Fruit fly (Drosophila melanogaster) whole organism, wandering third instar larva: Measurements from ENCODE around the gene mRpL32.
A peak's percentile ranks its signal among the peaks of the same experiment; 100 is the strongest.

ENCODE experiments used
- Abd-B ChIP-seq: fragments of >200 bp; optimal IDR thresholded peaks from 2 replicates; lab custom pipeline; 2017; ENCODE audit warnings: missing biosample characterization, missing genetic modification characterization
- CG32264 ChIP-seq: fragments of 200-800 bp; sonication (Bioruptor generic); optimal IDR thresholded peaks from 2 replicates; lab custom pipeline; 2016; ENCODE audit warnings: missing biosample characterization, missing genetic modification characterization
- CG9705 ChIP-seq: fragments of 200-800 bp; sonication (Bioruptor generic); optimal IDR thresholded peaks from 2 replicates; lab custom pipeline; 2018; ENCODE audit warnings: missing biosample characterization, mild to moderate bottlenecking, missing genetic modification characterization
- CrebA ChIP-seq: fragments of 200-800 bp; sonication (Bioruptor generic); optimal IDR thresholded peaks from 2 replicates; lab custom pipeline; 2016; ENCODE audit warnings: missing biosample characterization, mild to moderate bottlenecking, missing genetic modification characterization, borderline replicate concordance
- Dfd ChIP-seq: fragments of >200 bp; optimal IDR thresholded peaks from 2 replicates; lab custom pipeline; 2017; ENCODE audit warnings: missing biosample characterization, missing genetic modification characterization
- Dif ChIP-seq: fragments of 200-275, 200-300 bp; sonication (Bioruptor generic); optimal IDR thresholded peaks from 2 replicates; lab custom pipeline; 2018; ENCODE audit warnings: missing biosample characterization, missing genetic modification characterization; ENCODE audit not compliant: partially characterized antibody
- GATAd ChIP-seq: sonication (Bioruptor generic); optimal IDR thresholded peaks from 2 replicates; lab custom pipeline; 2016; ENCODE audit warnings: missing biosample characterization, missing genetic modification characterization
- HLH106 ChIP-seq: fragments of 200-800 bp; optimal IDR thresholded peaks from 3 replicates; lab custom pipeline; 2019; ENCODE audit warnings: missing biosample characterization, mild to moderate bottlenecking, missing genetic modification characterization, moderate library complexity
- Hnf4 ChIP-seq: fragments of 200-800 bp; sonication (Bioruptor generic); optimal IDR thresholded peaks from 2 replicates; lab custom pipeline; 2016; ENCODE audit warnings: missing biosample characterization, mild to moderate bottlenecking, missing genetic modification characterization
- Hr78 ChIP-seq: fragments of >200 bp; optimal IDR thresholded peaks from 2 replicates; lab custom pipeline; 2017; ENCODE audit warnings: missing biosample characterization, missing genetic modification characterization
- Hr83 ChIP-seq: fragments of 200-300 bp; sonication (Bioruptor generic); optimal IDR thresholded peaks from 2 replicates; lab custom pipeline; 2016; ENCODE audit warnings: missing biosample characterization, mild to moderate bottlenecking, missing genetic modification characterization, moderate library complexity; ENCODE audit not compliant: poor library complexity, severe bottlenecking
- Jra ChIP-seq: sonication (Bioruptor generic); optimal IDR thresholded peaks from 2 replicates; lab custom pipeline; 2016; ENCODE audit warnings: missing biosample characterization, missing genetic modification characterization
- Mio ChIP-seq: sonication (Bioruptor generic); optimal IDR thresholded peaks from 2 replicates; lab custom pipeline; 2016; ENCODE audit warnings: missing biosample characterization, missing genetic modification characterization
- Myc ChIP-seq: fragments of >200 bp; optimal IDR thresholded peaks from 2 replicates; lab custom pipeline; 2017
- N ChIP-seq: fragments of >200 bp; optimal IDR thresholded peaks from 2 replicates; lab custom pipeline; 2018; ENCODE audit warnings: missing biosample characterization, missing external identifiers, missing genetic modification characterization
- Sp1 ChIP-seq: fragments of 200-800 bp; sonication (Bioruptor generic); optimal IDR thresholded peaks from 3 replicates; lab custom pipeline; 2019; ENCODE audit warnings: missing biosample characterization, mild to moderate bottlenecking, missing genetic modification characterization, moderate library complexity
- Vsx2 ChIP-seq: fragments of 200-300, 225-300 bp; sonication (Bioruptor generic); optimal IDR thresholded peaks from 2 replicates; lab custom pipeline; 2018; ENCODE audit warnings: missing biosample characterization, missing genetic modification characterization; ENCODE audit not compliant: partially characterized antibody
- br ChIP-seq: fragments of 200-800 bp; sonication (Bioruptor generic); optimal IDR thresholded peaks from 2 replicates; lab custom pipeline; 2016; ENCODE audit warnings: missing biosample characterization, missing genetic modification characterization
- brk ChIP-seq: fragments of 200-800 bp; sonication (Bioruptor generic); optimal IDR thresholded peaks from 2 replicates; lab custom pipeline; 2016; ENCODE audit warnings: missing biosample characterization, mild to moderate bottlenecking, missing genetic modification characterization
- dmrt93B ChIP-seq: fragments of 200-800 bp; sonication (Bioruptor generic); optimal IDR thresholded peaks from 2 replicates; lab custom pipeline; 2018; ENCODE audit warnings: missing biosample characterization, mild to moderate bottlenecking, missing genetic modification characterization
- dsf ChIP-seq: sonication (Bioruptor generic); optimal IDR thresholded peaks from 2 replicates; lab custom pipeline; 2016; ENCODE audit warnings: missing biosample characterization, missing genetic modification characterization, borderline replicate concordance
- ey ChIP-seq: fragments of 200-800 bp; sonication (Bioruptor generic); optimal IDR thresholded peaks from 2 replicates; lab custom pipeline; 2016; ENCODE audit warnings: missing biosample characterization, missing genetic modification characterization
- foxo ChIP-seq, 2 experiments: fragments of 200-800 bp; sonication (Bioruptor generic); optimal IDR thresholded peaks; 2 replicates in 1 of 2; 3 replicates in 1 of 2; lab custom pipeline; 2016 to 2017; ENCODE audit warnings: missing biosample characterization in 2 of 2, missing genetic modification characterization in 2 of 2
- fru ChIP-seq: fragments of 200-800 bp; sonication (Bioruptor generic); optimal IDR thresholded peaks from 3 replicates; lab custom pipeline; 2016; ENCODE audit warnings: missing biosample characterization, mild to moderate bottlenecking, missing genetic modification characterization
- h ChIP-seq: fragments of 200-800 bp; sonication (Bioruptor generic); optimal IDR thresholded peaks from 3 replicates; lab custom pipeline; 2016; ENCODE audit warnings: missing biosample characterization, mild to moderate bottlenecking, missing genetic modification characterization
- jim ChIP-seq: fragments of 175-275, 200-325 bp; sonication (Bioruptor generic); optimal IDR thresholded peaks from 2 replicates; lab custom pipeline; 2016; ENCODE audit warnings: missing biosample characterization, mild to moderate bottlenecking, missing genetic modification characterization
- lola ChIP-seq: fragments of >200 bp; optimal IDR thresholded peaks from 2 replicates; lab custom pipeline; 2017; ENCODE audit warnings: missing biosample characterization, missing genetic modification characterization
- psq ChIP-seq: fragments of 200-800 bp; sonication (Bioruptor generic); optimal IDR thresholded peaks from 3 replicates; lab custom pipeline; 2017; ENCODE audit warnings: missing biosample characterization, mild to moderate bottlenecking, missing genetic modification characterization, moderate library complexity
- rgr ChIP-seq: fragments of 200-800 bp; sonication (Bioruptor generic); optimal IDR thresholded peaks from 3 replicates; lab custom pipeline; 2016; ENCODE audit warnings: missing biosample characterization, mild to moderate bottlenecking, missing genetic modification characterization
- sage ChIP-seq: fragments of 200-800 bp; sonication (Bioruptor generic); optimal IDR thresholded peaks from 2 replicates; lab custom pipeline; 2016; ENCODE audit warnings: missing biosample characterization, mild to moderate bottlenecking, missing genetic modification characterization
- tai ChIP-seq: sonication (Bioruptor generic); optimal IDR thresholded peaks from 2 replicates; lab custom pipeline; 2016; ENCODE audit warnings: missing biosample characterization, missing genetic modification characterization
- usp ChIP-seq: fragments of >200 bp; optimal IDR thresholded peaks from 2 replicates; lab custom pipeline; 2017; ENCODE audit warnings: missing biosample characterization, missing genetic modification characterization
- woc ChIP-seq: sonication (Bioruptor generic); optimal IDR thresholded peaks from 2 replicates; lab custom pipeline; 2016; ENCODE audit warnings: missing biosample characterization, mild to moderate bottlenecking, missing genetic modification characterization

Gene mRpL32

dm6 chr3R:31231134-31231533 is 21.5 kb upstream of the mRpL32 start:
- TF ChIP-seq ey (no peak), Myc (lab: Kevin White, UChicago) (peak; percentile 63), dmrt93B (GFP tag; lab: Kevin White, UChicago) (no peak), Hnf4 (GFP tag; lab: Kevin White, UChicago) (no peak)

- TF ChIP-seq N (GFP tag; lab: Kevin White, UChicago) = no peak
- no peak for TF ChIP-seq Dfd (GFP tag; lab: Kevin White, UChicago)
- TF ChIP-seq Sp1 (GFP tag; lab: Kevin White, UChicago) = no peak
- TF ChIP-seq Hr83 (GFP tag; lab: Kevin White, UChicago) = no peak
Measured at dm6 chr3R:31232236-31232635, 20.4 kb upstream of the mRpL32 start, which contains the start of gene CG15563. TSS of gene CG15563 (minus strand) at chr3R:31232336.

dm6 chr3R:31235262-31235661 is 17.4 kb upstream of the mRpL32 start, which contains the start of gene CG15564:
TSS of gene CG15564 (minus strand) at chr3R:31235362.
- TF ChIP-seq Jra (GFP tag; lab: Kevin White, UChicago) = no peak
- no peak for TF ChIP-seq Mio (GFP tag; lab: Kevin White, UChicago)
- TF ChIP-seq usp (GFP tag; lab: Kevin White, UChicago) = no peak
- TF ChIP-seq psq = no peak
- no peak for TF ChIP-seq h (GFP tag; lab: Kevin White, UChicago)
- no peak for TF ChIP-seq Sp1 (GFP tag; lab: Kevin White, UChicago)
- TF ChIP-seq CrebA (GFP tag; lab: Kevin White, UChicago) = no peak
- TF ChIP-seq jim = no peak
- TF ChIP-seq Dif = no peak
- TF ChIP-seq dmrt93B (GFP tag; lab: Kevin White, UChicago) = no peak
- TF ChIP-seq foxo (GFP tag; optimal IDR thresholded peaks at IDR 0.05; lab: Kevin White, UChicago) = no peak
- TF ChIP-seq Myc (lab: Kevin White, UChicago) = no peak
- no peak for TF ChIP-seq sage (GFP tag; lab: Kevin White, UChicago)
- no peak for TF ChIP-seq br (GFP tag; lab: Kevin White, UChicago)

dm6 chr3R:31240023-31240422 is 12.6 kb upstream of the mRpL32 start:
- TF ChIP-seq CG9705 (GFP tag; lab: Kevin White, UChicago) = no peak
- no peak for TF ChIP-seq Jra (GFP tag; lab: Kevin White, UChicago)
- no peak for TF ChIP-seq lola (GFP tag; lab: Kevin White, UChicago)
- TF ChIP-seq Hr78 (GFP tag; lab: Kevin White, UChicago) = no peak
- TF ChIP-seq br (GFP tag; lab: Kevin White, UChicago) = no peak
- no peak for TF ChIP-seq Hnf4 (GFP tag; lab: Kevin White, UChicago)
- no peak for TF ChIP-seq brk
- no peak for TF ChIP-seq GATAd (GFP tag; lab: Kevin White, UChicago)
- TF ChIP-seq fru (GFP tag; lab: Kevin White, UChicago) = no peak
- TF ChIP-seq dsf (GFP tag; lab: Kevin White, UChicago) = no peak
- TF ChIP-seq HLH106 (tag; lab: Kevin White, UChicago) = no peak
- no peak for TF ChIP-seq usp (GFP tag; lab: Kevin White, UChicago)
- TF ChIP-seq, all 38 proteins: peak for 0

dm6 chr3R:31241109-31241508 is 11.6 kb upstream of the mRpL32 start:
- TF ChIP-seq Abd-B (GFP tag; lab: Kevin White, UChicago) (no peak), Sp1 (GFP tag; lab: Kevin White, UChicago) (no peak), Hnf4 (GFP tag; lab: Kevin White, UChicago) (no peak), Mio (GFP tag; lab: Kevin White, UChicago) (no peak), jim (no peak), tai (GFP tag; lab: Kevin White, UChicago) (no peak), rgr (GFP tag; lab: Kevin White, UChicago) (no peak), woc (GFP tag; lab: Kevin White, UChicago) (no peak), h (GFP tag; lab: Kevin White, UChicago) (no peak), psq (no peak), N (GFP tag; lab: Kevin White, UChicago) (no peak), fru (GFP tag; lab: Kevin White, UChicago) (no peak), foxo (GFP tag; optimal IDR thresholded peaks at IDR 0.05; lab: Kevin White, UChicago) (no peak), dmrt93B (GFP tag; lab: Kevin White, UChicago) (no peak), HLH106 (tag; lab: Kevin White, UChicago) (no peak), CG32264 (no peak), Vsx2 (no peak)
